Worm (Caenorhabditis elegans): ENCODE measurements around the gene F09C8.1.

DNA sequence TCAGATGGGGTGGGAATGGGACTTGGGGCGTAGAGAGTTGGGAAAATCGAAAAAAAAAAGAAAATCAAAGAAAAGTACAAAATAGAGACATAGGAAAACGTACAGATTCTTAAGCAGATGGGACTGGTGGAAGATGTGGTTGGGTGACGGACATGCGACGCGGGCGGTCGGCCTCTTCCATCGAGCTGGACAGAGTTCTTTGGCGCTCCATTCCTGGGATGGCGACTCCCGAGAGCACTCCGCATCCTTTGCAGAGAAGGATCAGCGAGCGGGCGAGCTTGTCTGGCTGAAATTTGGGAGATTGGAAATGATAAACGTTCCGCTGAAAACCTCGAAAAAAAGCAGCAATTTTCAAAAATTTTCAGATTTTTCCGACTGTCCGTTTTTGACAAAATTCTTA lies 39.0 kb downstream of the F09C8.1 start:
- no peak for TF ChIP-seq lin-39 (tag; optimal IDR thresholded peaks at IDR 0.05)
- no peak for TF ChIP-seq nhr-237 (tag; optimal IDR thresholded peaks at IDR 0.05)
- TF ChIP-seq fkh-2 (tag; optimal IDR thresholded peaks at IDR 0.05) = no peak
- no peak for TF ChIP-seq sea-2 (GFP tag; optimal IDR thresholded peaks at IDR 0.05)
- no peak for TF ChIP-seq unc-39 (tag; optimal IDR thresholded peaks at IDR 0.05)
- TF ChIP-seq ceh-16 (tag; optimal IDR thresholded peaks at IDR 0.05) = no peak
- no peak for TF ChIP-seq elt-1 (tag; optimal IDR thresholded peaks at IDR 0.05)
- no peak for TF ChIP-seq nhr-25 (tag; optimal IDR thresholded peaks at IDR 0.05)
- TF ChIP-seq ZK546.5 (tag; optimal IDR thresholded peaks at IDR 0.05) = no peak
- TF ChIP-seq jun-1 (tag; optimal IDR thresholded peaks at IDR 0.05) = no peak
- no peak for TF ChIP-seq lin-15B (tag; optimal IDR thresholded peaks at IDR 0.05)
- TF ChIP-seq tbx-2 (tag; optimal IDR thresholded peaks at IDR 0.05) = no peak
- TF ChIP-seq ama-1 (optimal IDR thresholded peaks at IDR 0.05) = no peak
- TF ChIP-seq nhr-11 (tag; optimal IDR thresholded peaks at IDR 0.05) = no peak
